Fruit fly (Drosophila melanogaster): ENCODE data around the gene CG18294.

- TF ChIP-seq nmo (GFP tag; optimal IDR thresholded peaks at IDR 0.05): no peak
- no peak for TF ChIP-seq CG8089 (GFP tag; optimal IDR thresholded peaks at IDR 0.05)
- no peak for TF ChIP-seq CG2889 (GFP tag; IDR thresholded peaks at IDR 0.05)
- no peak for TF ChIP-seq Optix (GFP tag; IDR thresholded peaks at IDR 0.05)
- no peak for TF ChIP-seq knrl (GFP tag; IDR thresholded peaks at IDR 0.05; ENCODE audit: partially characterized antibody)
- TF ChIP-seq psq (GFP tag; optimal IDR thresholded peaks at IDR 0.05): no peak
Observed at dm6 chr3L:19496600-19496999, 21.2 kb upstream of the CG18294 start.

All from whole organism, embryonic.